Worm (Caenorhabditis elegans) whole organism, midembryonic: ENCODE data around the gene clec-36.

Experiments
- flt-1 ChIP-seq: fragments of 200-800 bp; sonication (Bioruptor generic); IDR thresholded peaks from 2 replicates; pipeline ENCODE4 v1.3.6; 2022; ENCODE audit warnings: missing genetic modification characterization, missing compliant biosample characterization
- klf-2 ChIP-seq: fragments of 200-800 bp; sonication (Bioruptor generic); conservative IDR thresholded peaks from 2 replicates; pipeline ENCODE4 v1.3.6; 2022; ENCODE audit warnings: missing genetic modification reagents, missing genetic modification characterization, missing compliant biosample characterization
- med-1 ChIP-seq: sonication (generic microtip); optimal IDR thresholded peaks from 2 replicates; lab custom pipeline; 2017; ENCODE audit warnings: missing genetic modification characterization, mild to moderate bottlenecking, missing compliant biosample characterization, antibody characterized with exemption, missing genetic modification reagents; ENCODE audit not compliant: insufficient read depth
- ref-1 ChIP-seq: fragments of 200-800 bp; sonication (Bioruptor generic); conservative IDR thresholded peaks from 2 replicates; pipeline ENCODE4 v1.3.6; 2022; ENCODE audit warnings: missing genetic modification reagents, missing genetic modification characterization, missing compliant biosample characterization
- tab-1 ChIP-seq: fragments of 200-800 bp; sonication (Bioruptor generic); IDR thresholded peaks from 2 replicates; pipeline ENCODE4 v1.3.6; 2022; ENCODE audit warnings: missing genetic modification characterization, missing compliant biosample characterization
- ztf-23 ChIP-seq: fragments of 200-800 bp; sonication (Bioruptor generic); IDR thresholded peaks from 2 replicates; pipeline ENCODE4 v1.3.6; 2022; ENCODE audit warnings: missing genetic modification reagents, missing genetic modification characterization, missing compliant biosample characterization
- ztf-29 ChIP-seq: fragments of 200-800 bp; sonication (Bioruptor generic); IDR thresholded peaks from 2 replicates; pipeline ENCODE4 v1.3.6; 2022; ENCODE audit warnings: missing genetic modification reagents, missing genetic modification characterization, missing compliant biosample characterization

DNA sequence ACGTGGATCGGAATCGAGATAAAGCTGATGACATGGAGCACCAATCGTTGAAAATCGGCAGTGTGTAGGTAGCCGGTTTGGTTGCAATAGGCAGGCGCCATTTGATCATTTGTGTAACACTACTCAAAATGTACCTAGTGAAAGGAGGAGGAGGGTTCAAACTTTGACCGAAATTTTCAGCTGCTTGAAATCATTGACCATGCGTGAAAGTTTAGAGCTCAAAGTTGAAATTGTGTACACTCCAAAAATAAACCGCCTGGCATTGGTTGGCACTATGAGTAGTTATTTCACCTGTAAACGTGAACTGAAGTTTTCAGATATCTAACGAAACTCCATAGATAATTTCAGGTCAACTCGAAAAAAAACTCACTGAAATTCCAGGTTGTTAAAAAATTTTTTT is 16.5 kb downstream of the clec-36 start, which contains the start of gene srh-215:
- no peak for TF ChIP-seq flt-1 (GFP tag; lab: Robert Waterston, UW)
- no peak for TF ChIP-seq ref-1
- TF ChIP-seq ztf-29 (GFP tag; lab: Robert Waterston, UW) = no peak
- no peak for TF ChIP-seq tab-1 (GFP tag; lab: Robert Waterston, UW)
- no peak for TF ChIP-seq med-1 (GFP tag; lab: Kevin White, UChicago)
- TF ChIP-seq klf-2 = no peak
- no peak for TF ChIP-seq ztf-23 (GFP tag; lab: Robert Waterston, UW)
